Fruit fly (Drosophila melanogaster) whole organism, embryonic: ENCODE results near the gene CG14835.

Experiments used
- CG10147 ChIP-seq: fragments of 200-800 bp; sonication (Bioruptor generic); optimal IDR thresholded peaks from 2 replicates; lab custom pipeline; 2019; ENCODE audit warnings: missing biosample characterization, mild to moderate bottlenecking, missing genetic modification characterization, moderate library complexity
- lola ChIP-seq, 3 experiments: fragments of >200 bp in 2 of 3; fragments of 200-800 bp in 1 of 3; sonication (Bioruptor generic) in 1 of 3; optimal IDR thresholded peaks; 2 replicates each; lab custom pipeline; 2017 to 2019; ENCODE audit warnings: missing biosample characterization in 3 of 3, missing genetic modification characterization in 3 of 3, mild to moderate bottlenecking in 1 of 3, moderate library complexity in 1 of 3
- nau ChIP-seq: fragments of 200-800 bp; sonication (Bioruptor generic); optimal IDR thresholded peaks from 3 replicates; lab custom pipeline; 2017; ENCODE audit warnings: missing biosample characterization, mild to moderate bottlenecking, missing genetic modification characterization, missing genetic modification reagents

dm6 chr3L:7485667-7486066 is 48.4 kb upstream of the CG14835 start, which contains the start of gene mthl6:
- TF ChIP-seq lola (GFP tag; optimal IDR thresholded peaks at IDR 0.05; lab: Kevin White, UChicago) = no peak
- no peak for TF ChIP-seq nau (GFP tag; lab: Kevin White, UChicago)
- TF ChIP-seq CG10147 (GFP tag; lab: Kevin White, UChicago) = no peak
